Worm (Caenorhabditis elegans) whole organism, L4 larva: ENCODE data around the gene bath-38.

ENCODE experiments used
- F44E2.7 ChIP-seq: fragments of 200-800 bp; sonication (Bioruptor generic); IDR thresholded peaks from 2 replicates; pipeline ENCODE4 v2.1.2; 2022; ENCODE audit warnings: missing genetic modification characterization, missing compliant biosample characterization
- ZK546.5 ChIP-seq, 2 experiments: sonication (generic microtip); optimal IDR thresholded peaks; 2 replicates each; lab custom pipeline; 2017; ENCODE audit warnings: missing biosample characterization in 2 of 2, missing genetic modification characterization in 2 of 2
- ces-1 ChIP-seq: fragments of 150-350 bp; sonication (generic microtip); optimal IDR thresholded peaks from 4 replicates; lab custom pipeline; 2014; ENCODE audit warnings: missing biosample characterization, missing genetic modification reagents, missing genetic modification characterization
- lsy-2 ChIP-seq, 2 experiments: fragments of 150-350 bp in 1 of 2; sonication (generic microtip) in 1 of 2; optimal IDR thresholded peaks; 2 replicates each; lab custom pipeline; 2014 to 2017; ENCODE audit warnings: missing biosample characterization in 2 of 2, missing genetic modification characterization in 2 of 2
- mxl-3 ChIP-seq: fragments of 200-800 bp; sonication (Bioruptor generic); optimal IDR thresholded peaks from 2 replicates; lab custom pipeline; 2018; ENCODE audit warnings: mild to moderate bottlenecking, missing genetic modification characterization, missing compliant biosample characterization
- nhr-6 ChIP-seq: fragments of 150-350 bp; optimal IDR thresholded peaks from 2 replicates; lab custom pipeline; 2014; ENCODE audit warnings: missing biosample characterization, missing genetic modification characterization
- pha-4 ChIP-seq, 2 experiments: fragments of 150-350 bp in 1 of 2; fragments of 200-800 bp in 1 of 2; sonication (Bioruptor generic) in 1 of 2; IDR thresholded peaks in 1 of 2; optimal IDR thresholded peaks in 1 of 2; 2 replicates each; pipeline versions ENCODE4 v1.3.6 to Lab custom; 2014 to 2022; ENCODE audit warnings: missing genetic modification characterization in 2 of 2, missing genetic modification reagents in 2 of 2, missing biosample characterization in 1 of 2, missing compliant biosample characterization in 1 of 2
- tra-1 ChIP-seq: fragments of 200-800 bp; sonication (Bioruptor generic); IDR thresholded peaks from 2 replicates; pipeline ENCODE4 v1.3.6; 2022; ENCODE audit warnings: missing genetic modification reagents, missing genetic modification characterization, missing compliant biosample characterization
- unc-130 ChIP-seq: sonication (generic microtip); optimal IDR thresholded peaks from 2 replicates; lab custom pipeline; 2016; ENCODE audit warnings: missing genetic modification reagents, missing genetic modification characterization, missing compliant biosample characterization
- zip-11 ChIP-seq: fragments of 200-800 bp; sonication (Bioruptor generic); IDR thresholded peaks from 2 replicates; pipeline ENCODE4 v1.3.6; 2022; ENCODE audit warnings: missing genetic modification characterization, missing compliant biosample characterization

- TF ChIP-seq pha-4 (GFP tag; IDR thresholded peaks at IDR 0.05; lab: Robert Waterston, UW) (no peak), pha-4 (tag; optimal IDR thresholded peaks at IDR 0.05; lab: Kevin White, UChicago) (peak; percentile 17), unc-130 (GFP tag; lab: Kevin White, UChicago) (no peak), zip-11 (GFP tag; lab: Robert Waterston, UW) (no peak), tra-1 (GFP tag; lab: Robert Waterston, UW) (no peak), mxl-3 (GFP tag; lab: Kevin White, UChicago) (no peak), ZK546.5 (tag; optimal IDR thresholded peaks at IDR 0.05; lab: Kevin White, UChicago) (no peak), ces-1 (GFP tag; lab: Kevin White, UChicago) (no peak), lsy-2 (tag; optimal IDR thresholded peaks at IDR 0.05; lab: Kevin White, UChicago) (no peak), nhr-6 (tag; lab: Kevin White, UChicago) (no peak), F44E2.7 (no peak)
Measured at ce11 chrII:10028195-10028594, 16.9 kb downstream of the bath-38 start, which contains the start of gene F52H3.6.
